Worm (Caenorhabditis elegans) whole organism, L2 larva: ENCODE data around the gene ttll-4.

Experiments used
- alr-1 ChIP-seq: fragments of 150-350 bp; optimal IDR thresholded peaks from 2 replicates; lab custom pipeline; 2014; ENCODE audit warnings: missing biosample characterization, missing genetic modification characterization
- ama-1 ChIP-seq: fragments of 150-350 bp; optimal IDR thresholded peaks from 2 replicates; lab custom pipeline; 2018; ENCODE audit warnings: inconsistent platforms
- ceh-16 ChIP-seq: fragments of 150-350 bp; optimal IDR thresholded peaks from 2 replicates; lab custom pipeline; 2014; ENCODE audit warnings: missing biosample characterization, missing genetic modification characterization
- egl-27 ChIP-seq: sonication (generic microtip); optimal IDR thresholded peaks from 3 replicates; lab custom pipeline; 2017; ENCODE audit warnings: missing biosample characterization, missing genetic modification reagents, missing genetic modification characterization
- lsy-2 ChIP-seq, 2 experiments: fragments of 150-350 bp in 1 of 2; sonication (generic microtip) in 1 of 2; optimal IDR thresholded peaks; 2 replicates each; lab custom pipeline; 2014 to 2017; ENCODE audit warnings: missing biosample characterization in 2 of 2, missing genetic modification characterization in 2 of 2
- mdl-1 ChIP-seq, 2 experiments: fragments of 150-350 bp in 1 of 2; sonication (generic microtip) in 1 of 2; optimal IDR thresholded peaks; 2 replicates each; lab custom pipeline; 2017; ENCODE audit warnings: missing biosample characterization in 2 of 2, missing genetic modification characterization in 2 of 2
- nhr-11 ChIP-seq: fragments of 150-350 bp; optimal IDR thresholded peaks from 2 replicates; lab custom pipeline; 2014; ENCODE audit warnings: missing biosample characterization, missing genetic modification characterization
- nhr-237 ChIP-seq: fragments of 150-350 bp; optimal IDR thresholded peaks from 2 replicates; lab custom pipeline; 2014; ENCODE audit warnings: missing biosample characterization, missing genetic modification characterization
- nhr-25 ChIP-seq: fragments of 150-350 bp; sonication (generic microtip); optimal IDR thresholded peaks from 3 replicates; lab custom pipeline; 2014; ENCODE audit warnings: missing biosample characterization, missing genetic modification characterization
- sem-4 ChIP-seq: fragments of 150-350 bp; optimal IDR thresholded peaks from 2 replicates; lab custom pipeline; 2014; ENCODE audit warnings: missing biosample characterization, missing genetic modification reagents, missing genetic modification characterization
- skn-1 ChIP-seq: sonication (generic microtip); optimal IDR thresholded peaks from 2 replicates; lab custom pipeline; 2017; ENCODE audit warnings: missing biosample characterization, missing genetic modification characterization
- snpc-4 ChIP-seq: fragments of 150-350 bp; optimal IDR thresholded peaks from 2 replicates; lab custom pipeline; 2014; ENCODE audit warnings: missing biosample characterization, missing genetic modification characterization
- unc-39 ChIP-seq: fragments of 150-350 bp; optimal IDR thresholded peaks from 2 replicates; lab custom pipeline; 2014; ENCODE audit warnings: missing biosample characterization, missing genetic modification characterization
- ztf-11 ChIP-seq: sonication (generic microtip); optimal IDR thresholded peaks from 2 replicates; lab custom pipeline; 2017; ENCODE audit warnings: missing biosample characterization, missing genetic modification characterization

DNA sequence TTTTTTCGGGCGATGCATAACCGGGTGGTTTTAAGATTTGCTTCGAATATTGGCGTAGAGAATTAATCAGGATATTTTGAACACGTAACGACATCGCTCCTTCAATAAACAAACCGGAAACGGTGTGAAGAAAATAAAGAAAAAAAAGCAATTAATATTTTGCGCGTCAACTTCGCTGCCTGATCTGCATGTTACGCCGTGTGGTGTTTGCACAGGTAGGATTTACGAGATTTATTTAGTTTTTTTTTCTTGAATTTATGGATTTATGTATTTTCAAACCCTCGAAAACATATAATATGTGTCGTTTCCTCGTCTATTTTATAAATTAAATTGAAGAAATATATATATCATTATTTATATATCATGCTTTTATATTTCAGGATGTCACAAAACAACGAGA is 9.3 kb upstream of the ttll-4 start, which contains the start of the genes ZK1128.1 and mett-10:
- TF ChIP-seq snpc-4 (tag; lab: Kevin White, UChicago) (no peak), mdl-1 (tag; optimal IDR thresholded peaks at IDR 0.05; lab: Kevin White, UChicago) (no peak), egl-27 (tag; lab: Kevin White, UChicago) (no peak), nhr-11 (no peak), sem-4 (no peak), alr-1 (tag; lab: Kevin White, UChicago) (no peak), skn-1 (no peak), ceh-16 (tag; lab: Kevin White, UChicago) (no peak), nhr-237 (tag; lab: Kevin White, UChicago) (no peak), lsy-2 (tag; optimal IDR thresholded peaks at IDR 0.05; lab: Kevin White, UChicago) (peak in 1 of 2 experiments; percentile 58), ztf-11 (tag; lab: Kevin White, UChicago) (no peak), unc-39 (tag; lab: Kevin White, UChicago) (no peak), nhr-25 (no peak), ama-1 (lab: Kevin White, UChicago) (no peak)
